Fruit fly (Drosophila melanogaster): Measurements from ENCODE around the gene obst-H.

obst-H gene

DNA sequence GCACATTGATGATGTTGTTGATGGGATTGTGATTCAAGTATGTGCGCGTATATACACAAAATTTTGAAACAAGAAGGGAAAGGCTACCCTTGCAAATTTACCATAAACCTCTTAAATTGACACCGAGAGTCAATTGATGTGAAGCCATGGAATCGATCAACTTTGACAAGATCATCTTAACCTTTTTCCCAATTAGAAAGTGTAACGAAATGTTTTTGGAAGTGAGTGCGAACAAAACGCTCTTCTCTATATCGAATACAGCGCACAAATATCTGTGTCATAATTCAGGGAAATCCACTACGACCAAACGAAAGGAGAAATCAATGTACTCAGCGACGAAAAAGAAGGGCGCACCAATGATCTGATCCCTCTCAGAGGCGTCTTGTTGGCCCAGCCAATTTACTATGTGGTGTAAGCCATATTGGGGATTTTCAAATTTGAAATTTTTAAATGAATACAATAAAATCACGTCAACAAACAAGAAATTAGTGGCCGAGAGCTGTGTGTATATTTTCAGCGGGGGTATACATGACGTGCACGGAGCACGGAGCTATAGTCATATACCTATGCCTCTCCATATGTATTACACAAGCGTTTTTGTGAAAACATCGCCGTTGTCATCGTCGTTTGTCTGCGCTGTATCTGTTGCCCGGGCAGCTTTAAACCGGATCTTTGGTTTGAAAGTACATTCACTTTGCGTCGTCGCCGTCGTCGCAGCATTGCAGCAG, 4.5 kb upstream of the obst-H start (continued):
- peak; percentile 61; the same call in 1 of the 2 replicates for TF ChIP-seq Drgx (GFP tag; IDR thresholded peaks at IDR 0.05)
- peak; percentile 35 for TF ChIP-seq nom (GFP tag; optimal IDR thresholded peaks at IDR 0.05)
- peak; percentile 45 for TF ChIP-seq gcm (GFP tag; optimal IDR thresholded peaks at IDR 0.05)
- TF ChIP-seq cas (GFP tag; IDR thresholded peaks at IDR 0.05): 0 out of 2 replicates have a peak, but pooled peaks have one; percentile 5
- TF ChIP-seq HLH4C (GFP tag; IDR thresholded peaks at IDR 0.05; ENCODE audit: partially characterized antibody): no peak
- TF ChIP-seq CG32767 (GFP tag; IDR thresholded peaks at IDR 0.05): 0 out of 2 replicates have a peak, but pooled peaks have one; percentile 48
- TF ChIP-seq ara (GFP tag; IDR thresholded peaks at IDR 0.05): peak; percentile 59
- TF ChIP-seq CG12104 (GFP tag; optimal IDR thresholded peaks at IDR 0.05): no peak
- peak; percentile 40 for TF ChIP-seq Ssrp (tag; optimal IDR thresholded peaks at IDR 0.05)
- TF ChIP-seq MBD-R2 (GFP tag; IDR thresholded peaks at IDR 0.05): no peak; the same call in 1 of the 2 replicates
- no peak for TF ChIP-seq onecut (GFP tag; IDR thresholded peaks at IDR 0.05)
- TF ChIP-seq CG11723 (GFP tag; optimal IDR thresholded peaks at IDR 0.05): no peak
- peak; percentile 1 for TF ChIP-seq Max (GFP tag; optimal IDR thresholded peaks at IDR 0.05)
- peak; percentile 8 for TF ChIP-seq org-1 (GFP tag; optimal IDR thresholded peaks at IDR 0.05)
- peak; percentile 40; the same call in 1 of the 2 replicates for TF ChIP-seq sens-2 (GFP tag; IDR thresholded peaks at IDR 0.05)
- peak; percentile 17 for TF ChIP-seq CG17385 (GFP tag; optimal IDR thresholded peaks at IDR 0.05)
- TF ChIP-seq CG2199 (GFP tag; IDR thresholded peaks at IDR 0.05): 0 out of 3 replicates have a peak, but pooled peaks have one; percentile 26
- no peak for TF ChIP-seq ato (GFP tag; IDR thresholded peaks at IDR 0.05; ENCODE audit: partially characterized antibody)
- TF ChIP-seq CG13123 (GFP tag; optimal IDR thresholded peaks at IDR 0.05): peak; percentile 14
- no peak for TF ChIP-seq gt (GFP tag; IDR thresholded peaks at IDR 0.05)
- TF ChIP-seq en (GFP tag; optimal IDR thresholded peaks at IDR 0.05): no peak
- TF ChIP-seq Oli (tag; optimal IDR thresholded peaks at IDR 0.05): peak; percentile 26
- peak; percentile 57 for TF ChIP-seq CG17359 (tag; optimal IDR thresholded peaks at IDR 0.05)
- TF ChIP-seq CG4282 (GFP tag; optimal IDR thresholded peaks at IDR 0.05): no peak
- peak; percentile 35; the same call in 1 of the 3 replicates for TF ChIP-seq ken (GFP tag; IDR thresholded peaks at IDR 0.05)
- no peak for TF ChIP-seq CG30431 (GFP tag; optimal IDR thresholded peaks at IDR 0.05)
- peak; percentile 34 for TF ChIP-seq her (GFP tag; optimal IDR thresholded peaks at IDR 0.05)
- TF ChIP-seq CG7556 (GFP tag; optimal IDR thresholded peaks at IDR 0.05): no peak
- TF ChIP-seq run (tag; optimal IDR thresholded peaks at IDR 0.05): no peak
- TF ChIP-seq Bdp1 (GFP tag; optimal IDR thresholded peaks at IDR 0.05): no peak
- no peak for TF ChIP-seq tgo (GFP tag; IDR thresholded peaks at IDR 0.05)
- peak; percentile 39 for TF ChIP-seq CG10979 (tag; optimal IDR thresholded peaks at IDR 0.05)
- TF ChIP-seq CG10321 (GFP tag; IDR thresholded peaks at IDR 0.05): no peak
- no peak for TF ChIP-seq E2f2 (GFP tag; IDR thresholded peaks at IDR 0.05)
- TF ChIP-seq Dp (GFP tag; optimal IDR thresholded peaks at IDR 0.05): no peak
- peak; percentile 22 for TF ChIP-seq CG1647 (GFP tag; optimal IDR thresholded peaks at IDR 0.05)
- TF ChIP-seq CG7372 (GFP tag; IDR thresholded peaks at IDR 0.05): no peak
- 0 out of 3 replicates have a peak, but pooled peaks have one; percentile 6 for TF ChIP-seq CG11093 (GFP tag; IDR thresholded peaks at IDR 0.05)
- no peak for TF ChIP-seq CG17612 (GFP tag; IDR thresholded peaks at IDR 0.05)
- TF ChIP-seq CG12299 (tag; optimal IDR thresholded peaks at IDR 0.05): no peak
- 0 out of 3 replicates have a peak, but pooled peaks have one; percentile 24 for TF ChIP-seq CG34422 (GFP tag; IDR thresholded peaks at IDR 0.05)
- TF ChIP-seq row (GFP tag; IDR thresholded peaks at IDR 0.05): no peak; the same call in 1 of the 3 replicates
- TF ChIP-seq sr (GFP tag; IDR thresholded peaks at IDR 0.05): no peak
- no peak for TF ChIP-seq tx (GFP tag; optimal IDR thresholded peaks at IDR 0.05)
- 0 out of 2 replicates have a peak, but pooled peaks have one; percentile 26 for TF ChIP-seq CG4360 (GFP tag; IDR thresholded peaks at IDR 0.05)
- TF ChIP-seq chinmo (GFP tag; IDR thresholded peaks at IDR 0.05; ENCODE audit: partially characterized antibody): no peak
- TF ChIP-seq sisA (GFP tag; IDR thresholded peaks at IDR 0.05): peak; percentile 16; the same call in 1 of the 2 replicates
- peak; percentile 57 for TF ChIP-seq HLH3B (GFP tag; IDR thresholded peaks at IDR 0.05)
- peak; percentile 71; the same call in 2 of the 3 replicates for TF ChIP-seq so (GFP tag; IDR thresholded peaks at IDR 0.05)
- TF ChIP-seq CG34376 (GFP tag; optimal IDR thresholded peaks at IDR 0.05): no peak

Measured in whole organism, embryonic.